Worm (Caenorhabditis elegans) whole organism, L4 larva: ENCODE data around the gene F57B1.6.

Experiments used
- Y48G9A.11 ChIP-seq: fragments of 200-800 bp; sonication (Bioruptor generic); IDR thresholded peaks from 2 replicates; pipeline ENCODE4 v1.3.6; 2022; ENCODE audit warnings: missing genetic modification reagents, missing genetic modification characterization, missing compliant biosample characterization
- arid-1 ChIP-seq: fragments of 200-800 bp; sonication (Bioruptor generic); conservative IDR thresholded peaks from 2 replicates; pipeline ENCODE4 v1.3.6; 2022; ENCODE audit warnings: missing genetic modification reagents, missing genetic modification characterization, missing compliant biosample characterization
- attf-4 ChIP-seq: sonication (generic microtip); optimal IDR thresholded peaks from 3 replicates; lab custom pipeline; 2017; ENCODE audit warnings: missing biosample characterization, missing genetic modification characterization
- ceh-32 ChIP-seq: sonication (generic microtip); optimal IDR thresholded peaks from 2 replicates; lab custom pipeline; 2016; ENCODE audit warnings: mild to moderate bottlenecking, missing genetic modification characterization, missing compliant biosample characterization; ENCODE audit not compliant: poor library complexity
- ceh-82 ChIP-seq: sonication (generic microtip); optimal IDR thresholded peaks from 2 replicates; lab custom pipeline; 2017; ENCODE audit warnings: missing biosample characterization, missing genetic modification characterization
- dmd-8 ChIP-seq: fragments of 200-800 bp; sonication (Bioruptor generic); IDR thresholded peaks from 2 replicates; pipeline ENCODE4 v1.3.6; 2022; ENCODE audit warnings: missing genetic modification characterization, missing compliant biosample characterization
- dpl-1 ChIP-seq: fragments of 150-350 bp; optimal IDR thresholded peaks from 2 replicates; lab custom pipeline; 2014; ENCODE audit warnings: missing biosample characterization, missing genetic modification reagents, missing genetic modification characterization
- fkh-10 ChIP-seq: fragments of 150-350 bp; optimal IDR thresholded peaks from 2 replicates; lab custom pipeline; 2014; ENCODE audit warnings: missing biosample characterization, missing genetic modification reagents, missing genetic modification characterization
- jun-1 ChIP-seq: fragments of 150-350 bp; optimal IDR thresholded peaks from 2 replicates; lab custom pipeline; 2014; ENCODE audit warnings: missing biosample characterization, missing genetic modification reagents, missing genetic modification characterization
- nhr-111 ChIP-seq: fragments of 200-800 bp; sonication (Bioruptor generic); optimal IDR thresholded peaks from 2 replicates; lab custom pipeline; 2018; ENCODE audit warnings: mild to moderate bottlenecking, missing genetic modification characterization, missing compliant biosample characterization
- nhr-76 ChIP-seq: fragments of 150-350 bp; optimal IDR thresholded peaks from 2 replicates; lab custom pipeline; 2014; ENCODE audit warnings: missing biosample characterization, missing genetic modification characterization
- nhr-77 ChIP-seq: fragments of 150-350 bp; optimal IDR thresholded peaks from 2 replicates; lab custom pipeline; 2014; ENCODE audit warnings: missing biosample characterization, missing genetic modification characterization

DNA sequence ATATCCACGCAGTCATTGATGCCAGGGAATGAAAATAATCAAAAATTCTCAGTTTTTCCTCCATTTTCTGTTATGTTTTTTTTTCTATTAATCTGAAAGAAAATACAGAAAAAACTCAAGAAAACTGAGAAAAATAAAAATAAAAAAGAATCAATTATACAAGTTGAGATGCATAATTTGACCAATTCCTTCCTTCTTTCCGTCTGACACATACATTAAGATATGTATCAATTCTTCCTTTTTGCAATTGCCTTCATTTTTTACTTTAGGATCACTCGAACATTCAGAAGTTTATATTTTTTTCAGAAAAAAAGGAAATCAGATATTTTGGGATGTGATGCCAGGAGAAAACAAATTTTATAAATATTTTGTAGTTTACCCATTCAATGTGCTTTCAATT lies 2.0 kb upstream of the F57B1.6 start, which contains the start of gene F57B1.5:
- TF ChIP-seq nhr-111 (no peak), jun-1 (tag; lab: Kevin White, UChicago) (no peak), attf-4 (tag; lab: Kevin White, UChicago) (no peak), nhr-77 (tag; lab: Kevin White, UChicago) (no peak), fkh-10 (GFP tag; lab: Kevin White, UChicago) (no peak), arid-1 (GFP tag; lab: Robert Waterston, UW) (no peak), dmd-8 (GFP tag; lab: Robert Waterston, UW) (no peak), ceh-32 (no peak), nhr-76 (no peak), ceh-82 (tag; lab: Kevin White, UChicago) (no peak), dpl-1 (GFP tag; lab: Kevin White, UChicago) (no peak), Y48G9A.11 (GFP tag; lab: Robert Waterston, UW) (no peak)
